Worm (Caenorhabditis elegans) whole organism, L4/young adult: Measurements from ENCODE around the gene F09B12.3.

ENCODE experiments used
- W03F9.2 ChIP-seq: fragments of 150-350 bp; optimal IDR thresholded peaks from 2 replicates; lab custom pipeline; 2014; ENCODE audit warnings: missing biosample characterization, missing genetic modification characterization
- dao-5 ChIP-seq: sonication (generic microtip); optimal IDR thresholded peaks from 2 replicates; lab custom pipeline; 2016; ENCODE audit warnings: missing genotype, missing genetic modification characterization, moderate library complexity, missing compliant biosample characterization
- him-1 ChIP-seq: sonication (generic microtip); optimal IDR thresholded peaks from 2 replicates; lab custom pipeline; 2016; ENCODE audit warnings: missing genotype, missing genetic modification reagents, missing genetic modification characterization, missing compliant biosample characterization

DNA sequence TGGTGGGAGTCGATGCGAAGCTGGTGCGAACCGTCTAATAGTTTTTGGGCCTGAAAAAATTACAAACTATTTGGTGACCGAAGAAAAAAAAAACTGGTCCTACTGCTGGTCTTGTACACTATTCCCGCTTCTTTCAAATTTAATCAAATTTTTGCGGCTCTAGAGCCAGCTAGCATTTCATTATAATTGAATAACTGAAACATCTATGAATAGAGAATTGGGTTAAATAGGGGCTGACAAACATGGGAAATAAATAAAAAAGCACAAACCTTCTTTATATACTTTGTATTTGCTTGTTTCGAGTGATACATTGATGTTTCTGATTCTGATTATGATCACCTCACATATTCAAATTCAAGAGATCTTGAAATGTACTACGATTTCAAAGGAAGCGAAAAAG lies 27.4 kb upstream of the F09B12.3 start:
- no peak for TF ChIP-seq dao-5 (tag; lab: Kevin White, UChicago)
- TF ChIP-seq W03F9.2 (tag; lab: Kevin White, UChicago) = no peak
- TF ChIP-seq him-1 (tag; lab: Kevin White, UChicago) = no peak
